Worm (Caenorhabditis elegans) whole organism, mixed stage, embryonic: Measurements from ENCODE around the gene ant-1.4.

Experiments
- blmp-1 ChIP-seq: fragments of 150-350 bp; optimal IDR thresholded peaks from 2 replicates; lab custom pipeline; 2014; ENCODE audit warnings: missing biosample characterization, missing genetic modification characterization
- drap-1 ChIP-seq: fragments of 200-800 bp; sonication (Bioruptor generic); optimal IDR thresholded peaks from 3 replicates; lab custom pipeline; 2018; ENCODE audit warnings: mild to moderate bottlenecking, missing genetic modification characterization, missing compliant biosample characterization
- elt-1 ChIP-seq: sonication (generic microtip); optimal IDR thresholded peaks from 2 replicates; lab custom pipeline; 2017; ENCODE audit warnings: missing genetic modification characterization, mild to moderate bottlenecking, missing compliant biosample characterization, antibody characterized with exemption, moderate library complexity, borderline replicate concordance; ENCODE audit not compliant: insufficient read depth
- flh-1 ChIP-seq: fragments of 200-800 bp; sonication (Bioruptor generic); optimal IDR thresholded peaks from 2 replicates; lab custom pipeline; 2018; ENCODE audit warnings: mild to moderate bottlenecking, missing genetic modification characterization, moderate library complexity, missing compliant biosample characterization
- nhr-12 ChIP-seq: fragments of 150-350 bp; optimal IDR thresholded peaks from 2 replicates; lab custom pipeline; 2014; ENCODE audit warnings: missing biosample characterization, missing genetic modification characterization
- nhr-237 ChIP-seq: fragments of 150-350 bp; optimal IDR thresholded peaks from 2 replicates; lab custom pipeline; 2014; ENCODE audit warnings: missing biosample characterization, missing genetic modification characterization
- nhr-76 ChIP-seq: sonication (generic microtip); optimal IDR thresholded peaks from 2 replicates; lab custom pipeline; 2017; ENCODE audit warnings: missing biosample characterization, missing genetic modification characterization
- pha-4 ChIP-seq: fragments of 150-350 bp; optimal IDR thresholded peaks from 2 replicates; lab custom pipeline; 2018; ENCODE audit warnings: missing biosample characterization, missing genetic modification reagents, missing genetic modification characterization
- snpc-4 ChIP-seq: fragments of 150-350 bp; optimal IDR thresholded peaks from 2 replicates; lab custom pipeline; 2014; ENCODE audit warnings: missing biosample characterization, missing genetic modification characterization
- sptf-1 ChIP-seq: sonication (generic microtip); optimal IDR thresholded peaks from 2 replicates; lab custom pipeline; 2017; ENCODE audit warnings: mild to moderate bottlenecking, missing genetic modification characterization, moderate library complexity, missing compliant biosample characterization
- unc-39 ChIP-seq: fragments of 150-350 bp; optimal IDR thresholded peaks from 2 replicates; lab custom pipeline; 2014; ENCODE audit warnings: missing biosample characterization, missing genetic modification characterization
- unc-62 ChIP-seq: fragments of 150-350 bp; optimal IDR thresholded peaks from 2 replicates; lab custom pipeline; 2014; ENCODE audit warnings: missing biosample characterization, missing genetic modification reagents, missing genetic modification characterization
- ztf-11 ChIP-seq: fragments of 150-350 bp; optimal IDR thresholded peaks from 2 replicates; lab custom pipeline; 2014; ENCODE audit warnings: missing biosample characterization, missing genetic modification characterization

- TF ChIP-seq unc-39 (tag; lab: Kevin White, UChicago) (no peak), ztf-11 (tag; lab: Kevin White, UChicago) (no peak), snpc-4 (no peak), sptf-1 (tag; lab: Kevin White, UChicago) (no peak), blmp-1 (tag; lab: Kevin White, UChicago) (no peak), nhr-76 (no peak), flh-1 (no peak), unc-62 (GFP tag; lab: Kevin White, UChicago) (no peak), elt-1 (tag; lab: Kevin White, UChicago) (no peak), drap-1 (GFP tag; lab: Kevin White, UChicago) (no peak), pha-4 (tag; lab: Kevin White, UChicago) (no peak), nhr-237 (tag; lab: Kevin White, UChicago) (no peak), nhr-12 (tag; lab: Kevin White, UChicago) (no peak)
Observed at ce11 chrIV:8460208-8460607, at the start of gene ant-1.4.
